Worm (Caenorhabditis elegans): ENCODE measurements around the gene nck-1.
"Not testable (repeated sequence)": the region's sequence is repeated elsewhere in the genome, so short reads cannot be mapped to it uniquely, and the experiment has no call there.

Gene nck-1

DNA sequence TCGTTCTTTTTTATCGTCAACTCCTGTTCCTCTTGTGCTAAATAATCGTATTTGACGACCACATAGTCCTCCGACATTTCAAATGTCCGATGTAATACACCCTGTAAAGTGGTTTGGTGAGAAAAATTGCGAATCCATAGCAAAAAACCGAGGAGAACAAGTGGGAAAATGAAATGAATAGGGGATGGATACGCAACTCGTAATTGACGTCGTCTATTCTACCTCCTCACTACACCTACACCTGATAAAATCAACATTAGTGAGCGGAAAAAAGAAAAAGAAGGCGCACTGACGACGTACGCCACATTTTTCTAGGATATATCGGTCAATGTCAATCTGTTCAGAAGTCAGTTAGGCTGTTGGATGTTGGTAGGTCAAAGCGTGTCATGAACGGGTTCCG, at the start of gene nck-1:
Gene nck-1, minus strand, starts transcription at position 101 of the 400 bp plus-strand sequence.
- TF ChIP-seq alr-1 (tag; optimal IDR thresholded peaks at IDR 0.05), result no peak
- no peak for TF ChIP-seq ztf-4 (tag; optimal IDR thresholded peaks at IDR 0.05)
- no peak for TF ChIP-seq sma-9 (GFP tag; optimal IDR thresholded peaks at IDR 0.05)
- TF ChIP-seq sma-9 (tag; optimal IDR thresholded peaks at IDR 0.05), result no peak
- no peak for TF ChIP-seq lin-39 (tag; optimal IDR thresholded peaks at IDR 0.05)
- no peak for TF ChIP-seq mdl-1 (tag; optimal IDR thresholded peaks at IDR 0.05)
- TF ChIP-seq aly-2 (tag; optimal IDR thresholded peaks at IDR 0.05), result no peak
- no peak for TF ChIP-seq nhr-23 (tag; optimal IDR thresholded peaks at IDR 0.05)
- no peak for TF ChIP-seq nhr-11 (tag; optimal IDR thresholded peaks at IDR 0.05)
- no peak for TF ChIP-seq ztf-1 (GFP tag; conservative IDR thresholded peaks at IDR 0.05)
- no peak for TF ChIP-seq gmeb-1 (tag; optimal IDR thresholded peaks at IDR 0.05)
- TF ChIP-seq nhr-6 (tag; optimal IDR thresholded peaks at IDR 0.05), result no peak
- no peak for TF ChIP-seq nhr-10 (tag; optimal IDR thresholded peaks at IDR 0.05)
- no peak for TF ChIP-seq elt-1 (tag; optimal IDR thresholded peaks at IDR 0.05)
- TF ChIP-seq snpc-4 (tag; optimal IDR thresholded peaks at IDR 0.05), result no peak
- no peak for TF ChIP-seq zag-1 (tag; optimal IDR thresholded peaks at IDR 0.05)
- no peak for TF ChIP-seq ztf-11 (tag; optimal IDR thresholded peaks at IDR 0.05)
- no peak for TF ChIP-seq ZK546.5 (tag; optimal IDR thresholded peaks at IDR 0.05)

DNA sequence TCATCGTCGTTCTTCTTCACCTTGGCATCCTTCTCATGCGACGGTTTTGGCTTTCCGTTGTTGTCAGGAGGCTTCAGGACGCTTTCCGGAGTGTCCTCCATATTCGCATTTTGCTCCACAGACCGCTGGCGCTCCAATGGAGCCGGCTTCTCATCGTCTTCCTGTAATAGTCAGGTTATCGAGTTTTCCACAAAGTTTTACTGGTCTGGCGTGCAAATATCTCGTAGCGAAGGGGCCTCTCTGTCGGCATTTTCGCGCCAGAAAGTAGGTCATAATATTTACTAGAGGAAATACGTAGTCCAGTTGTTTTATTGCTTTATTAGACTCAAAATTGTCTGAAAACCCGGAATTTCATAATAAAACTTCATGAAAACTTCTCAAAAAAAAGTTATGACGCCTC, 48.9 kb upstream of the nck-1 start, which contains the start of gene F20B6.6:
Gene F20B6.6, minus strand, starts transcription at position 101 of the 400 bp plus-strand sequence.
- not testable (repeated sequence) for TF ChIP-seq ztf-1 (GFP tag; conservative IDR thresholded peaks at IDR 0.05); nhr-237 (tag; optimal IDR thresholded peaks at IDR 0.05); ztf-4 (tag; optimal IDR thresholded peaks at IDR 0.05)

DNA sequence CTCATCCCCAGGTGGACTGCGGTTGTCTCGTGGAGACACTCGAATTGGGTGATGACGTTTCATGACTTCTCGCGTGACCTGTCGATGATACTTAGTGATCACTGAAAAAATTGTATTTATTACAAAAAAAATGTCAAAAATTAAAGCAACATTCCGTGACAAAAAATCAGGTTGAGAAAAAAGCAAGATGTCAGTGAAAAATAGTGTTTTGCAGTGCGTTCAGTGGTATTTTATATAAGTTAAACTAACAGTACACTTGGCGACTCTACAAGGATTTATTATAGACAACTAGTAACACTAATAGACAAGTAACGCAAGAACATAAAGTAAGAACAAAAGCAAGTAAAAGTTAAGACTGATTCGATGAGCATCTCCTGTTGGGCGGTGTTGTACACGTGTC, 46.6 kb upstream of the nck-1 start, which contains the start of gene F20B6.5:
Gene F20B6.5, minus strand, starts transcription at position 101 of the 400 bp plus-strand sequence.
- TF ChIP-seq Y55F3AM.14 (GFP tag; optimal IDR thresholded peaks at IDR 0.05); ceh-82 (tag; optimal IDR thresholded peaks at IDR 0.05); nhr-129 (tag; optimal IDR thresholded peaks at IDR 0.05): not testable (repeated sequence)

DNA sequence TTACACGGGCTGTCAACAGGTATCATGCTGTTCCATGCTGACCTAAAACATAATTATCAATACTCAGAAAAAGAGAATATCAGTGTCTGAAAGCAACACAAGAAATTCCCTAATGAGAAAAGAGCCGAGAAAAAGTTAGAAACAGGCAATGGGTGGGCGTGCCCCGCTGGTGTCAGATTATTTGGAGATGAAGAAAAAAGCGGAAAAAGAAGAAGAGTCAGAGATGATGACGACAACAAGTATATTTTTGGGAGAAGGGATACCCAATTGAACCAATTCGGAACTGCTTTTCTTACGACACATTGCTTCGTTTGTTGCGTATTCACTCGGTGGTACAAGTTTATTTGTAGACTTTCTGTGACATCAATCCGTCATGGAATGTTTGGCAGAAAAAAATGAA, 43.2 kb upstream of the nck-1 start, which contains the start of gene F20B6.4:
Gene F20B6.4, minus strand, starts transcription at position 101 of the 400 bp plus-strand sequence.
- no peak for TF ChIP-seq nhr-77 (tag; optimal IDR thresholded peaks at IDR 0.05)
- TF ChIP-seq dmd-4 (tag; optimal IDR thresholded peaks at IDR 0.05), result no peak
- TF ChIP-seq nhr-129 (tag; optimal IDR thresholded peaks at IDR 0.05), result no peak

DNA sequence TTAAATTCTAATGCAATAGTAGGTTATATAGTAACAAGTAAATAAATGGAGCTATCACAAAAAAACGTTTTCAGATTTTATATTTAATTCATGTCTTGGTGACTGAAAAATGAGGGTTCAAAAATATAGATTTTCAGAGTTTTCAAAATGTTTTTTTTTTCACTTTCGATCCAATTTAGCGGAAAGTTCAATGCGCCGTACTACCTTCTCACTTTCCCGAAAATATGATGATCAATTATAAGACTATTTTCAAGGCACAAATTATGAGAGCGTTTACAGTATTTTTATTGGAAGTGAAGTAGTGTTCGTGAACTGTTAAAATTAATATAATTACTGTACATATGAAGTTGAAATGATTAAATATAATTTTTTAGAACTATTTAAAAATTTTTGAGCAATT, 39.8 kb upstream of the nck-1 start:
- no peak for TF ChIP-seq unc-39 (tag; optimal IDR thresholded peaks at IDR 0.05)
- TF ChIP-seq ztf-4 (tag; optimal IDR thresholded peaks at IDR 0.05), result peak; percentile 20
- TF ChIP-seq nhr-12 (tag; optimal IDR thresholded peaks at IDR 0.05), result no peak
- no peak for TF ChIP-seq lsy-2 (tag; optimal IDR thresholded peaks at IDR 0.05)
- no peak for TF ChIP-seq R02D3.7 (tag; optimal IDR thresholded peaks at IDR 0.05)
- no peak for TF ChIP-seq zag-1 (tag; optimal IDR thresholded peaks at IDR 0.05)
- TF ChIP-seq nhr-21 (tag; optimal IDR thresholded peaks at IDR 0.05), result peak; percentile 5
- no peak for TF ChIP-seq lin-11 (tag; optimal IDR thresholded peaks at IDR 0.05)
- TF ChIP-seq gmeb-1 (tag; optimal IDR thresholded peaks at IDR 0.05), result peak; percentile 25
- TF ChIP-seq nhr-6 (tag; optimal IDR thresholded peaks at IDR 0.05), result no peak

DNA sequence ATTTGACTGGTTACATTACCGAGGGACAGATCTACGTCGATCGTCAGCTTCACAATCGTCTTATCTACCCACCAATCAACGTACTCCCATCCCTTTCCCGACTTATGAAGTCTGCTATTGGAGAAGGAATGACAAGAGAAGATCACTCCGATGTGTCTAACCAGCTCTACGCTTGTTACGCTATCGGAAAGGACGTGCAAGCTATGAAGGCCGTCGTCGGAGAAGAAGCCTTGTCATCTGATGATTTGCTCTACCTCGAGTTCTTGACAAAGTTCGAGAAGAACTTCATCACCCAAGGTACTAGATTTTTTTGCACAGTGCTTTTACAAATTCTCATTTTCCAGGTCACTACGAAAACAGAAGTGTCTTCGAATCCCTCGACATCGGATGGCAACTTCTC, 39.0 kb upstream of the nck-1 start:
- TF ChIP-seq ama-1 (optimal IDR thresholded peaks at IDR 0.05) (no peak), skn-1 (tag; optimal IDR thresholded peaks at IDR 0.05) (no peak), ztf-11 (tag; optimal IDR thresholded peaks at IDR 0.05) (no peak), nhr-12 (tag; optimal IDR thresholded peaks at IDR 0.05) (no peak), nhr-23 (tag; optimal IDR thresholded peaks at IDR 0.05) (no peak), zag-1 (tag; optimal IDR thresholded peaks at IDR 0.05) (no peak), ceh-16 (tag; optimal IDR thresholded peaks at IDR 0.05) (no peak)
